Worm (Caenorhabditis elegans) whole organism, midembryonic: Measurements from ENCODE around the gene lips-13.

Source experiments
- T22C8.4 ChIP-seq: fragments of 200-800 bp; sonication (Bioruptor generic); IDR thresholded peaks from 2 replicates; pipeline ENCODE4 v1.3.6; 2022; ENCODE audit warnings: missing genetic modification characterization, missing compliant biosample characterization
- cog-1 ChIP-seq: sonication (generic microtip); optimal IDR thresholded peaks from 2 replicates; lab custom pipeline; 2016; ENCODE audit warnings: missing genetic modification characterization, missing compliant biosample characterization
- flt-1 ChIP-seq: fragments of 200-800 bp; sonication (Bioruptor generic); IDR thresholded peaks from 2 replicates; pipeline ENCODE4 v1.3.6; 2022; ENCODE audit warnings: missing genetic modification characterization, missing compliant biosample characterization
- klf-2 ChIP-seq: fragments of 200-800 bp; sonication (Bioruptor generic); conservative IDR thresholded peaks from 2 replicates; pipeline ENCODE4 v1.3.6; 2022; ENCODE audit warnings: missing genetic modification reagents, missing genetic modification characterization, missing compliant biosample characterization
- med-1 ChIP-seq: sonication (generic microtip); optimal IDR thresholded peaks from 2 replicates; lab custom pipeline; 2017; ENCODE audit warnings: missing genetic modification characterization, mild to moderate bottlenecking, missing compliant biosample characterization, antibody characterized with exemption, missing genetic modification reagents; ENCODE audit not compliant: insufficient read depth
- ref-1 ChIP-seq: fragments of 200-800 bp; sonication (Bioruptor generic); conservative IDR thresholded peaks from 2 replicates; pipeline ENCODE4 v1.3.6; 2022; ENCODE audit warnings: missing genetic modification reagents, missing genetic modification characterization, missing compliant biosample characterization
- tab-1 ChIP-seq: fragments of 200-800 bp; sonication (Bioruptor generic); IDR thresholded peaks from 2 replicates; pipeline ENCODE4 v1.3.6; 2022; ENCODE audit warnings: missing genetic modification characterization, missing compliant biosample characterization
- ztf-23 ChIP-seq: fragments of 200-800 bp; sonication (Bioruptor generic); IDR thresholded peaks from 2 replicates; pipeline ENCODE4 v1.3.6; 2022; ENCODE audit warnings: missing genetic modification reagents, missing genetic modification characterization, missing compliant biosample characterization
- ztf-29 ChIP-seq: fragments of 200-800 bp; sonication (Bioruptor generic); IDR thresholded peaks from 2 replicates; pipeline ENCODE4 v1.3.6; 2022; ENCODE audit warnings: missing genetic modification reagents, missing genetic modification characterization, missing compliant biosample characterization

Gene lips-13

ce11 chrII:1141720-1142574, 24.1 kb upstream of the lips-13 start:
- no peak for TF ChIP-seq klf-2 (GFP tag; lab: Robert Waterston, UW)
- TF ChIP-seq med-1 (GFP tag; lab: Kevin White, UChicago): no peak
- TF ChIP-seq cog-1 (tag; lab: Kevin White, UChicago): no peak
- no peak for TF ChIP-seq tab-1 (GFP tag; lab: Robert Waterston, UW)
- TF ChIP-seq ztf-29 (GFP tag; lab: Robert Waterston, UW): no peak
- TF ChIP-seq flt-1 (GFP tag; lab: Robert Waterston, UW): no peak
- no peak for TF ChIP-seq ref-1 (GFP tag; lab: Robert Waterston, UW)
- no peak for TF ChIP-seq ztf-23

ce11 chrII:1140689-1141088, 22.8 kb upstream of the lips-13 start, which contains the start of gene W09B6.4:
Gene W09B6.4 (minus strand): TSS chrII:1140839.
- TF ChIP-seq tab-1 (GFP tag; lab: Robert Waterston, UW) (no peak), klf-2 (GFP tag; lab: Robert Waterston, UW) (no peak), ztf-29 (GFP tag; lab: Robert Waterston, UW) (no peak), ref-1 (GFP tag; lab: Robert Waterston, UW) (no peak), med-1 (GFP tag; lab: Kevin White, UChicago) (no peak), flt-1 (GFP tag; lab: Robert Waterston, UW) (no peak), T22C8.4 (no peak), ztf-23 (no peak), cog-1 (tag; lab: Kevin White, UChicago) (no peak)

- TF ChIP-seq tab-1 (GFP tag; lab: Robert Waterston, UW) (no peak), ztf-29 (GFP tag; lab: Robert Waterston, UW) (no peak), med-1 (GFP tag; lab: Kevin White, UChicago) (no peak), ztf-23 (no peak), flt-1 (GFP tag; lab: Robert Waterston, UW) (no peak), cog-1 (tag; lab: Kevin White, UChicago) (no peak), T22C8.4 (no peak)
Measured at ce11 chrII:1138618-1139017, 20.8 kb upstream of the lips-13 start.

ce11 chrII:1136485-1136884, 18.6 kb upstream of the lips-13 start, which contains the start of gene pod-2:
Gene pod-2 (plus strand): TSS chrII:1136785.
- TF ChIP-seq T22C8.4 (no peak), ztf-29 (GFP tag; lab: Robert Waterston, UW) (no peak), ref-1 (GFP tag; lab: Robert Waterston, UW) (no peak), ztf-23 (no peak), klf-2 (GFP tag; lab: Robert Waterston, UW) (no peak), tab-1 (GFP tag; lab: Robert Waterston, UW) (no peak), cog-1 (tag; lab: Kevin White, UChicago) (no peak), med-1 (GFP tag; lab: Kevin White, UChicago) (no peak), flt-1 (GFP tag; lab: Robert Waterston, UW) (no peak)

- 0 out of 2 replicates have a peak, but pooled peaks have one; percentile 42 for TF ChIP-seq klf-2 (GFP tag; lab: Robert Waterston, UW)
- TF ChIP-seq ztf-23: peak; percentile 62; the same call in 1 of the 2 replicates
- TF ChIP-seq T22C8.4: 0 out of 2 replicates have a peak, but pooled peaks have one; percentile 7
- TF ChIP-seq cog-1 (tag; lab: Kevin White, UChicago): peak; percentile 5
- 0 out of 2 replicates have a peak, but pooled peaks have one; percentile 44 for TF ChIP-seq flt-1 (GFP tag; lab: Robert Waterston, UW)
Measured at ce11 chrII:1134314-1135108, 16.7 kb upstream of the lips-13 start.

ce11 chrII:1133295-1133694, 15.5 kb upstream of the lips-13 start:
- TF ChIP-seq ztf-29 (GFP tag; lab: Robert Waterston, UW) (no peak), med-1 (GFP tag; lab: Kevin White, UChicago) (no peak), tab-1 (GFP tag; lab: Robert Waterston, UW) (no peak), T22C8.4 (no peak), klf-2 (GFP tag; lab: Robert Waterston, UW) (no peak), ztf-23 (no peak), cog-1 (tag; lab: Kevin White, UChicago) (no peak), flt-1 (GFP tag; lab: Robert Waterston, UW) (no peak), ref-1 (GFP tag; lab: Robert Waterston, UW) (no peak)

- TF ChIP-seq med-1 (GFP tag; lab: Kevin White, UChicago): no peak
- no peak for TF ChIP-seq ztf-23
- no peak for TF ChIP-seq tab-1 (GFP tag; lab: Robert Waterston, UW)
- TF ChIP-seq flt-1 (GFP tag; lab: Robert Waterston, UW): no peak
- no peak for TF ChIP-seq ztf-29 (GFP tag; lab: Robert Waterston, UW)
- no peak for TF ChIP-seq T22C8.4
- no peak for TF ChIP-seq klf-2 (GFP tag; lab: Robert Waterston, UW)
- no peak for TF ChIP-seq cog-1 (tag; lab: Kevin White, UChicago)
- no peak for TF ChIP-seq ref-1 (GFP tag; lab: Robert Waterston, UW)
Measured at ce11 chrII:1132750-1133149, 14.9 kb upstream of the lips-13 start.

ce11 chrII:1131821-1132220, 14.0 kb upstream of the lips-13 start:
- TF ChIP-seq klf-2 (GFP tag; lab: Robert Waterston, UW) (no peak), med-1 (GFP tag; lab: Kevin White, UChicago) (no peak), tab-1 (GFP tag; lab: Robert Waterston, UW) (no peak), cog-1 (tag; lab: Kevin White, UChicago) (no peak), ztf-29 (GFP tag; lab: Robert Waterston, UW) (no peak), flt-1 (GFP tag; lab: Robert Waterston, UW) (no peak), T22C8.4 (no peak), ref-1 (GFP tag; lab: Robert Waterston, UW) (no peak), ztf-23 (no peak)
